Worm (Caenorhabditis elegans) whole organism, midembryonic: ENCODE measurements around the gene mec-5.

Experiments used
- flt-1 ChIP-seq: fragments of 200-800 bp; sonication (Bioruptor generic); IDR thresholded peaks from 2 replicates; pipeline ENCODE4 v1.3.6; 2022; ENCODE audit warnings: missing genetic modification characterization, missing compliant biosample characterization
- ref-1 ChIP-seq: fragments of 200-800 bp; sonication (Bioruptor generic); conservative IDR thresholded peaks from 2 replicates; pipeline ENCODE4 v1.3.6; 2022; ENCODE audit warnings: missing genetic modification reagents, missing genetic modification characterization, missing compliant biosample characterization
- tab-1 ChIP-seq: fragments of 200-800 bp; sonication (Bioruptor generic); IDR thresholded peaks from 2 replicates; pipeline ENCODE4 v1.3.6; 2022; ENCODE audit warnings: missing genetic modification characterization, missing compliant biosample characterization

DNA sequence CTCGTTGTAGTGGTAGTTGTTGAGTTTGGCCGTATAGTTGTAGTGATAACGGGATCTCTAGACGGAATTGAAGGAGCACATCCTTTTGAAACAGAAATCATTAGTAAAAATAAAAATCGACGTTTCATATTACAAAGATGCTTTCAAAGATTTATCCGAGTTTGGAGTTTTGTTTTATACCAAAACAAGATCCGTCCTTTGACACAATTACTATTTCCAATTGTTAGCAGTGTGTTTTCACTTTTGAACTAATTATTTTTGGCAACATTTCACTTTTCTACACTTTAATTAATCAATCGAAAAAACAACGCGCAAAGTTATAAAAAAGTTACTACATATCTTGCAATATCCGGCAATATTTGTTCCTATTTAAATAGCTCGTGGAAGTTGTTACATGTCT lies 26.8 kb upstream of the mec-5 start, which contains the start of the genes F31B9.4 and F31B9.2:
- no peak for TF ChIP-seq flt-1 (GFP tag; lab: Robert Waterston, UW)
- no peak for TF ChIP-seq tab-1
- TF ChIP-seq ref-1 (GFP tag; lab: Robert Waterston, UW): no peak
